Fruit fly (Drosophila melanogaster): ENCODE data around the gene CG7239.

CG7239 gene

dm6 chr2L:5801926-5802325, at the start of gene CG7239, which contains the start of gene CG14005:
Gene CG7239, plus strand, starts transcription at chr2L:5802220.
Gene CG14005, minus strand, starts transcription at chr2L:5801975.
- TF ChIP-seq CG7045 (GFP tag; optimal IDR thresholded peaks at IDR 0.05) (no peak), CG1620 (GFP tag; optimal IDR thresholded peaks at IDR 0.05) (no peak), cic (GFP tag; optimal IDR thresholded peaks at IDR 0.05) (no peak), Crg-1 (GFP tag; optimal IDR thresholded peaks at IDR 0.05) (no peak), Mnt (GFP tag; optimal IDR thresholded peaks at IDR 0.05) (no peak), Hr96 (GFP tag; optimal IDR thresholded peaks at IDR 0.05) (no peak), CG14711 (tag; optimal IDR thresholded peaks at IDR 0.05) (no peak), CG12768 (GFP tag; optimal IDR thresholded peaks at IDR 0.05) (no peak), kay (GFP tag; ENCODE audit: borderline replicate concordance) (no peak), CG11617 (GFP tag; optimal IDR thresholded peaks at IDR 0.05) (no peak), bab1 (GFP tag; optimal IDR thresholded peaks at IDR 0.05) (no peak), CG33017 (tag; optimal IDR thresholded peaks at IDR 0.05) (no peak), toe (GFP tag; optimal IDR thresholded peaks at IDR 0.05) (no peak), Clk (GFP tag; optimal IDR thresholded peaks at IDR 0.05) (no peak), pad (GFP tag; optimal IDR thresholded peaks at IDR 0.05) (no peak), ovo (GFP tag; optimal IDR thresholded peaks at IDR 0.05) (no peak), CG5204 (GFP tag; optimal IDR thresholded peaks at IDR 0.05) (no peak), cnc (optimal IDR thresholded peaks at IDR 0.05) (no peak), tj (GFP tag; optimal IDR thresholded peaks at IDR 0.05) (no peak)

- no peak for TF ChIP-seq CG7101 (tag; optimal IDR thresholded peaks at IDR 0.05)
- no peak for TF ChIP-seq toe (GFP tag; optimal IDR thresholded peaks at IDR 0.05)
- TF ChIP-seq pad (GFP tag; optimal IDR thresholded peaks at IDR 0.05), result no peak
- no peak for TF ChIP-seq Clk (GFP tag; optimal IDR thresholded peaks at IDR 0.05)
- TF ChIP-seq CG33017 (tag; optimal IDR thresholded peaks at IDR 0.05), result no peak
- TF ChIP-seq CG11617 (GFP tag; optimal IDR thresholded peaks at IDR 0.05), result no peak
- no peak for TF ChIP-seq CG14711 (tag; optimal IDR thresholded peaks at IDR 0.05)
- no peak for TF ChIP-seq CG7045 (GFP tag; optimal IDR thresholded peaks at IDR 0.05)
- TF ChIP-seq bab1 (GFP tag; optimal IDR thresholded peaks at IDR 0.05), result no peak
- TF ChIP-seq cnc (optimal IDR thresholded peaks at IDR 0.05), result no peak
- TF ChIP-seq CG12768 (GFP tag; optimal IDR thresholded peaks at IDR 0.05), result no peak
- no peak for TF ChIP-seq cic (GFP tag; optimal IDR thresholded peaks at IDR 0.05)
- no peak for TF ChIP-seq Mnt (GFP tag; optimal IDR thresholded peaks at IDR 0.05)
- no peak for TF ChIP-seq CG5204 (GFP tag; optimal IDR thresholded peaks at IDR 0.05)
- TF ChIP-seq tj (GFP tag; optimal IDR thresholded peaks at IDR 0.05), result no peak
- no peak for TF ChIP-seq Crg-1 (GFP tag; optimal IDR thresholded peaks at IDR 0.05)
- no peak for TF ChIP-seq kay (GFP tag; ENCODE audit: borderline replicate concordance)
- no peak for TF ChIP-seq Hr96 (GFP tag; optimal IDR thresholded peaks at IDR 0.05)
- no peak for TF ChIP-seq ovo (GFP tag; optimal IDR thresholded peaks at IDR 0.05)
These were observed 36.9 kb upstream of the CG7239 start for dm6 chr2L:5765139-5765538.

dm6 chr2L:5766042-5766441, 36.0 kb upstream of the CG7239 start, which contains the start of gene obst-E:
Gene obst-E, minus strand, starts transcription at chr2L:5766142.
- TF ChIP-seq CG1620 (GFP tag; optimal IDR thresholded peaks at IDR 0.05), result no peak
- TF ChIP-seq CG5204 (GFP tag; optimal IDR thresholded peaks at IDR 0.05), result no peak
- TF ChIP-seq Mnt (GFP tag; optimal IDR thresholded peaks at IDR 0.05), result no peak
- TF ChIP-seq toe (GFP tag; optimal IDR thresholded peaks at IDR 0.05), result no peak
- TF ChIP-seq CG7101 (tag; optimal IDR thresholded peaks at IDR 0.05), result no peak
- TF ChIP-seq CG11617 (GFP tag; optimal IDR thresholded peaks at IDR 0.05), result no peak
- no peak for TF ChIP-seq CG12768 (GFP tag; optimal IDR thresholded peaks at IDR 0.05)
- TF ChIP-seq CG33017 (tag; optimal IDR thresholded peaks at IDR 0.05), result no peak
- no peak for TF ChIP-seq ovo (GFP tag; optimal IDR thresholded peaks at IDR 0.05)

dm6 chr2L:5766498-5767008, 35.5 kb upstream of the CG7239 start:
- no peak for TF ChIP-seq cnc (optimal IDR thresholded peaks at IDR 0.05)
- TF ChIP-seq CG11617 (GFP tag; optimal IDR thresholded peaks at IDR 0.05), result no peak
- TF ChIP-seq CG7101 (tag; optimal IDR thresholded peaks at IDR 0.05), result no peak
- no peak for TF ChIP-seq Mnt (GFP tag; optimal IDR thresholded peaks at IDR 0.05)
- TF ChIP-seq CG1620 (GFP tag; optimal IDR thresholded peaks at IDR 0.05), result no peak
- TF ChIP-seq CG14711 (tag; optimal IDR thresholded peaks at IDR 0.05), result no peak

dm6 chr2L:5771179-5771578, 30.8 kb upstream of the CG7239 start:
- TF ChIP-seq Mnt (GFP tag; optimal IDR thresholded peaks at IDR 0.05) (no peak), CG1620 (GFP tag; optimal IDR thresholded peaks at IDR 0.05) (peak; percentile 15), CG5204 (GFP tag; optimal IDR thresholded peaks at IDR 0.05) (peak; percentile 9), CG7101 (tag; optimal IDR thresholded peaks at IDR 0.05) (no peak), ovo (GFP tag; optimal IDR thresholded peaks at IDR 0.05) (no peak), bab1 (GFP tag; optimal IDR thresholded peaks at IDR 0.05) (peak; percentile 9), Hr96 (GFP tag; optimal IDR thresholded peaks at IDR 0.05) (peak; percentile 8)

dm6 chr2L:5772262-5772661, 29.8 kb upstream of the CG7239 start:
- TF ChIP-seq toe (GFP tag; optimal IDR thresholded peaks at IDR 0.05) (no peak), cic (GFP tag; optimal IDR thresholded peaks at IDR 0.05) (peak; percentile 12)

- TF ChIP-seq ovo (GFP tag; optimal IDR thresholded peaks at IDR 0.05) (no peak), Crg-1 (GFP tag; optimal IDR thresholded peaks at IDR 0.05) (no peak), Mnt (GFP tag; optimal IDR thresholded peaks at IDR 0.05) (no peak), CG5204 (GFP tag; optimal IDR thresholded peaks at IDR 0.05) (no peak), CG14711 (tag; optimal IDR thresholded peaks at IDR 0.05) (no peak), Hr96 (GFP tag; optimal IDR thresholded peaks at IDR 0.05) (no peak), bab1 (GFP tag; optimal IDR thresholded peaks at IDR 0.05) (no peak), CG7101 (tag; optimal IDR thresholded peaks at IDR 0.05) (no peak), CG12768 (GFP tag; optimal IDR thresholded peaks at IDR 0.05) (no peak), tj (GFP tag; optimal IDR thresholded peaks at IDR 0.05) (no peak), kay (GFP tag; ENCODE audit: borderline replicate concordance) (no peak), CG33017 (tag; optimal IDR thresholded peaks at IDR 0.05) (no peak), toe (GFP tag; optimal IDR thresholded peaks at IDR 0.05) (no peak), CG11617 (GFP tag; optimal IDR thresholded peaks at IDR 0.05) (no peak), CG1620 (GFP tag; optimal IDR thresholded peaks at IDR 0.05) (no peak), CG7045 (GFP tag; optimal IDR thresholded peaks at IDR 0.05) (no peak), cnc (optimal IDR thresholded peaks at IDR 0.05) (no peak)
These were observed 23.9 kb upstream of the CG7239 start for dm6 chr2L:5778157-5778556.

Data from whole organism, adult.